Worm (Caenorhabditis elegans) whole organism, early embryonic: ENCODE data around the gene F48E8.2.

Source experiments
- ama-1 ChIP-seq: fragments of 150-350 bp; optimal IDR thresholded peaks from 2 replicates; lab custom pipeline; 2014
- ceh-13 ChIP-seq: fragments of 200-800 bp; sonication (Bioruptor generic); optimal IDR thresholded peaks from 2 replicates; lab custom pipeline; 2018; ENCODE audit warnings: mild to moderate bottlenecking, missing genetic modification characterization, missing compliant biosample characterization
- ets-7 ChIP-seq: sonication (generic microtip); optimal IDR thresholded peaks from 2 replicates; lab custom pipeline; 2016; ENCODE audit warnings: missing genotype, missing genetic modification characterization, missing compliant biosample characterization
- scrt-1 ChIP-seq: fragments of 200-800 bp; sonication (Bioruptor generic); IDR thresholded peaks from 2 replicates; pipeline ENCODE4 v1.3.6; 2022; ENCODE audit warnings: missing genetic modification characterization, missing compliant biosample characterization
- tbx-37 ChIP-seq: fragments of 200-800 bp; sonication (Bioruptor generic); conservative IDR thresholded peaks from 2 replicates; pipeline ENCODE4 v1.3.6; 2022; ENCODE audit warnings: missing genetic modification reagents, missing genetic modification characterization, missing compliant biosample characterization
- tra-4 ChIP-seq: sonication (generic microtip); optimal IDR thresholded peaks from 2 replicates; lab custom pipeline; 2017; ENCODE audit warnings: missing genetic modification characterization, missing compliant biosample characterization

- TF ChIP-seq ets-7 (tag; lab: Kevin White, UChicago) (no peak), ama-1 (no peak), tra-4 (tag; lab: Kevin White, UChicago) (no peak), tbx-37 (no peak), scrt-1 (no peak), ceh-13 (GFP tag; lab: Kevin White, UChicago) (no peak)
Measured at ce11 chrIII:5421406-5421805, 42.8 kb upstream of the F48E8.2 start.
